Fruit fly (Drosophila melanogaster) whole organism, prepupa: ENCODE results near the gene RpL6.

Source experiments
- Blimp-1 ChIP-seq: fragments of 200-800 bp; sonication (Bioruptor generic); optimal IDR thresholded peaks from 3 replicates; lab custom pipeline; 2017; ENCODE audit warnings: missing biosample characterization, missing genetic modification characterization, mild to moderate bottlenecking, moderate library complexity, missing genetic modification reagents
- CG10669 ChIP-seq: fragments of 200-800 bp; sonication (Bioruptor generic); optimal IDR thresholded peaks from 3 replicates; lab custom pipeline; 2018; ENCODE audit warnings: missing biosample characterization, mild to moderate bottlenecking, missing genetic modification characterization, moderate library complexity
- CG11294 ChIP-seq: fragments of 200-800 bp; sonication (Bioruptor generic); IDR thresholded peaks from 2 replicates; pipeline ENCODE4 v1.3.6; 2022; ENCODE audit warnings: missing biosample characterization, missing genetic modification characterization
- CG11762 ChIP-seq: fragments of 200-800 bp; sonication (Bioruptor generic); optimal IDR thresholded peaks from 3 replicates; lab custom pipeline; 2016; ENCODE audit warnings: missing biosample characterization, missing genetic modification characterization; ENCODE audit not compliant: insufficient read depth
- CG1621 ChIP-seq: fragments of 200-800 bp; sonication (Bioruptor generic); optimal IDR thresholded peaks from 3 replicates; lab custom pipeline; 2018; ENCODE audit warnings: missing biosample characterization, mild to moderate bottlenecking, missing genetic modification characterization
- CG16779 ChIP-seq: fragments of 200-800 bp; sonication (Bioruptor generic); optimal IDR thresholded peaks from 3 replicates; lab custom pipeline; 2017; ENCODE audit warnings: missing biosample characterization, mild to moderate bottlenecking, missing genetic modification characterization
- CG3032 ChIP-seq: fragments of 200-800 bp; optimal IDR thresholded peaks from 2 replicates; lab custom pipeline; 2019; ENCODE audit warnings: missing biosample characterization, mild to moderate bottlenecking, missing genetic modification characterization, moderate library complexity
- CG31627 ChIP-seq: fragments of 200-800 bp; sonication (Bioruptor generic); optimal IDR thresholded peaks from 3 replicates; lab custom pipeline; 2016; ENCODE audit warnings: missing biosample characterization, missing genetic modification characterization
- CG32006 ChIP-seq: fragments of 200-800 bp; sonication (Bioruptor generic); optimal IDR thresholded peaks from 3 replicates; lab custom pipeline; 2017; ENCODE audit warnings: missing biosample characterization, mild to moderate bottlenecking, missing genetic modification characterization
- CG34406 ChIP-seq: fragments of 200-800 bp; sonication (Bioruptor generic); optimal IDR thresholded peaks from 3 replicates; lab custom pipeline; 2016; ENCODE audit warnings: missing biosample characterization, missing genetic modification characterization
- CG3919 ChIP-seq: fragments of 200-800 bp; sonication (Bioruptor generic); optimal IDR thresholded peaks from 3 replicates; lab custom pipeline; 2016; ENCODE audit warnings: missing biosample characterization, missing genetic modification characterization
- CG4318 ChIP-seq: fragments of 200-800 bp; sonication (Bioruptor generic); optimal IDR thresholded peaks from 3 replicates; lab custom pipeline; 2017; ENCODE audit warnings: missing biosample characterization, mild to moderate bottlenecking, missing genetic modification characterization
- CG6163 ChIP-seq: fragments of 200-800 bp; sonication (Bioruptor generic); IDR thresholded peaks from 3 replicates; pipeline ENCODE4 v1.3.6; 2022; ENCODE audit warnings: missing biosample characterization, missing genetic modification characterization
- CG6276 ChIP-seq: fragments of 200-800 bp; sonication (Bioruptor generic); optimal IDR thresholded peaks from 2 replicates; lab custom pipeline; 2017; ENCODE audit warnings: missing biosample characterization, mild to moderate bottlenecking, missing genetic modification characterization
- CG6808 ChIP-seq: fragments of 200-800 bp; sonication (Bioruptor generic); optimal IDR thresholded peaks from 3 replicates; lab custom pipeline; 2017; ENCODE audit warnings: missing biosample characterization, missing genetic modification characterization, mild to moderate bottlenecking, moderate library complexity, missing genetic modification reagents
- CG6854 ChIP-seq: fragments of 200-800 bp; sonication (Bioruptor generic); optimal IDR thresholded peaks from 2 replicates; lab custom pipeline; 2017; ENCODE audit warnings: missing biosample characterization, mild to moderate bottlenecking, missing genetic modification characterization
- CG7368 ChIP-seq: fragments of 200-800 bp; sonication (Bioruptor generic); optimal IDR thresholded peaks from 3 replicates; lab custom pipeline; 2016; ENCODE audit warnings: missing biosample characterization, missing genetic modification characterization
- CG8119 ChIP-seq: fragments of 200-800 bp; sonication (Bioruptor generic); IDR thresholded peaks from 3 replicates; pipeline ENCODE4 v1.3.6; 2022; ENCODE audit warnings: missing biosample characterization, missing genetic modification characterization
- CG8319 ChIP-seq: fragments of 200-800 bp; sonication (Bioruptor generic); optimal IDR thresholded peaks from 3 replicates; lab custom pipeline; 2016; ENCODE audit warnings: missing biosample characterization, missing genetic modification characterization
- CG8632 ChIP-seq: fragments of 200-800 bp; sonication (Bioruptor generic); optimal IDR thresholded peaks from 3 replicates; lab custom pipeline; 2016; ENCODE audit warnings: missing biosample characterization, missing genetic modification characterization
- CG9139 ChIP-seq: fragments of 200-800 bp; sonication (Bioruptor generic); optimal IDR thresholded peaks from 3 replicates; lab custom pipeline; 2017; ENCODE audit warnings: missing biosample characterization, mild to moderate bottlenecking, missing genetic modification characterization
- Eip75B ChIP-seq: fragments of 200-800 bp; sonication (Bioruptor generic); optimal IDR thresholded peaks from 3 replicates; lab custom pipeline; 2016; ENCODE audit warnings: missing biosample characterization, missing genetic modification characterization
- Eip93F ChIP-seq: fragments of 200-800 bp; sonication (Bioruptor generic); optimal IDR thresholded peaks from 2 replicates; lab custom pipeline; 2016; ENCODE audit warnings: missing biosample characterization, mild to moderate bottlenecking, missing genetic modification characterization
- Ets21C ChIP-seq: fragments of 200-800 bp; sonication (Bioruptor generic); optimal IDR thresholded peaks from 3 replicates; lab custom pipeline; 2016; ENCODE audit warnings: missing biosample characterization, missing genetic modification characterization
- Ets96B ChIP-seq: fragments of 200-800 bp; optimal IDR thresholded peaks from 2 replicates; lab custom pipeline; 2019; ENCODE audit warnings: missing biosample characterization, mild to moderate bottlenecking, missing genetic modification characterization, moderate library complexity
- Hr38 ChIP-seq: sonication (Bioruptor generic); optimal IDR thresholded peaks from 2 replicates; lab custom pipeline; 2016; ENCODE audit warnings: missing biosample characterization, missing genetic modification characterization
- Hr39 ChIP-seq: fragments of 200-800 bp; sonication (Bioruptor generic); optimal IDR thresholded peaks from 2 replicates; lab custom pipeline; 2016; ENCODE audit warnings: missing biosample characterization, missing genetic modification characterization
- Hr4 ChIP-seq: fragments of 200-800 bp; sonication (Bioruptor generic); optimal IDR thresholded peaks from 3 replicates; lab custom pipeline; 2016; ENCODE audit warnings: missing biosample characterization, missing genetic modification characterization
- Lpt ChIP-seq: fragments of 200-800 bp; sonication (Bioruptor generic); optimal IDR thresholded peaks from 3 replicates; lab custom pipeline; 2016; ENCODE audit warnings: missing biosample characterization, missing genetic modification characterization
- Met ChIP-seq: fragments of 200-800 bp; sonication (Bioruptor generic); optimal IDR thresholded peaks from 3 replicates; lab custom pipeline; 2016; ENCODE audit warnings: missing biosample characterization, missing genetic modification characterization
- OdsH ChIP-seq: fragments of 200-800 bp; sonication (Bioruptor generic); optimal IDR thresholded peaks from 3 replicates; lab custom pipeline; 2016; ENCODE audit warnings: missing biosample characterization, missing genetic modification characterization
- Smox ChIP-seq: fragments of 200-800 bp; sonication (Bioruptor generic); optimal IDR thresholded peaks from 3 replicates; lab custom pipeline; 2016; ENCODE audit warnings: missing biosample characterization, missing genetic modification characterization
- Sox102F ChIP-seq: fragments of 200-800 bp; sonication (Bioruptor generic); optimal IDR thresholded peaks from 2 replicates; lab custom pipeline; 2016; ENCODE audit warnings: missing biosample characterization, mild to moderate bottlenecking, missing genetic modification characterization
- Sox14 ChIP-seq: fragments of 200-800 bp; sonication (Bioruptor generic); optimal IDR thresholded peaks from 3 replicates; lab custom pipeline; 2016; ENCODE audit warnings: missing biosample characterization, missing genetic modification characterization
- Sox15 ChIP-seq: fragments of 200-800 bp; sonication (Bioruptor generic); optimal IDR thresholded peaks from 3 replicates; lab custom pipeline; 2016; ENCODE audit warnings: missing biosample characterization, missing genetic modification characterization
- achi ChIP-seq: fragments of 200-800 bp; sonication (Bioruptor generic); optimal IDR thresholded peaks from 3 replicates; lab custom pipeline; 2016; ENCODE audit warnings: missing biosample characterization, missing genetic modification characterization
- acj6 ChIP-seq: fragments of 200-800 bp; sonication (Bioruptor generic); optimal IDR thresholded peaks from 3 replicates; lab custom pipeline; 2016; ENCODE audit warnings: missing biosample characterization, missing genetic modification characterization
- cyc ChIP-seq: fragments of 200-800 bp; sonication (Bioruptor generic); optimal IDR thresholded peaks from 3 replicates; lab custom pipeline; 2016; ENCODE audit warnings: missing biosample characterization, missing genetic modification characterization
- dac ChIP-seq: fragments of 200-800 bp; sonication (Bioruptor generic); optimal IDR thresholded peaks from 2 replicates; lab custom pipeline; 2017; ENCODE audit warnings: missing biosample characterization, mild to moderate bottlenecking, missing genetic modification characterization
- dsx ChIP-seq: fragments of 200-800 bp; optimal IDR thresholded peaks from 3 replicates; lab custom pipeline; 2019; ENCODE audit warnings: missing biosample characterization, mild to moderate bottlenecking, missing genetic modification characterization, moderate library complexity; ENCODE audit not compliant: poor library complexity, severe bottlenecking
- eg ChIP-seq: fragments of 200-800 bp; sonication (Bioruptor generic); IDR thresholded peaks from 3 replicates; pipeline ENCODE4 v1.3.6; 2022; ENCODE audit warnings: missing biosample characterization, missing genetic modification characterization
- esn ChIP-seq: fragments of 200-800 bp; sonication (Bioruptor generic); optimal IDR thresholded peaks from 2 replicates; lab custom pipeline; 2016; ENCODE audit warnings: missing biosample characterization, mild to moderate bottlenecking, missing genetic modification characterization, moderate library complexity
- fd59A ChIP-seq: fragments of 200-800 bp; sonication (Bioruptor generic); optimal IDR thresholded peaks from 2 replicates; lab custom pipeline; 2017; ENCODE audit warnings: missing biosample characterization, mild to moderate bottlenecking, missing genetic modification characterization, missing genetic modification reagents
- fd85E ChIP-seq: fragments of 200-800 bp; sonication (Bioruptor generic); optimal IDR thresholded peaks from 3 replicates; lab custom pipeline; 2016; ENCODE audit warnings: missing biosample characterization, missing genetic modification characterization
- fkh ChIP-seq: fragments of 200-800 bp; sonication (Bioruptor generic); optimal IDR thresholded peaks from 3 replicates; lab custom pipeline; 2017; ENCODE audit warnings: missing biosample characterization, mild to moderate bottlenecking, missing genetic modification characterization, moderate library complexity
- lz ChIP-seq: fragments of 200-800 bp; sonication (Bioruptor generic); optimal IDR thresholded peaks from 3 replicates; lab custom pipeline; 2016; ENCODE audit warnings: missing biosample characterization, missing genetic modification characterization
- pdm3 ChIP-seq: fragments of 200-800 bp; sonication (Bioruptor generic); optimal IDR thresholded peaks from 3 replicates; lab custom pipeline; 2016; ENCODE audit warnings: missing biosample characterization, missing genetic modification characterization
- salr ChIP-seq, 2 experiments: fragments of 200-800 bp; sonication (Bioruptor generic); optimal IDR thresholded peaks; 3 replicates each; lab custom pipeline; 2016 to 2018; ENCODE audit warnings: missing biosample characterization in 2 of 2, missing genetic modification characterization in 2 of 2, mild to moderate bottlenecking in 1 of 2
- spab ChIP-seq: fragments of 200-800 bp; sonication (Bioruptor generic); optimal IDR thresholded peaks from 2 replicates; lab custom pipeline; 2017; ENCODE audit warnings: missing biosample characterization, mild to moderate bottlenecking, missing genetic modification characterization, missing genetic modification reagents
- ss ChIP-seq, 2 experiments: fragments of 200-800 bp; sonication (Bioruptor generic); optimal IDR thresholded peaks; 2 replicates in 1 of 2; 3 replicates in 1 of 2; lab custom pipeline; 2017 to 2018; ENCODE audit warnings: mild to moderate bottlenecking in 2 of 2, missing biosample characterization in 2 of 2, missing genetic modification characterization in 2 of 2, moderate library complexity in 1 of 2
- svp ChIP-seq: fragments of 200-800 bp; sonication (Bioruptor generic); peaks from one replicate; lab custom pipeline; 2016; ENCODE audit warnings: missing biosample characterization, missing genetic modification characterization
- topi ChIP-seq: fragments of 200-800 bp; sonication (Bioruptor generic); optimal IDR thresholded peaks from 3 replicates; lab custom pipeline; 2016; ENCODE audit warnings: missing biosample characterization, missing genetic modification characterization
- vri ChIP-seq: fragments of 200-800 bp; sonication (Bioruptor generic); optimal IDR thresholded peaks from 3 replicates; lab custom pipeline; 2016; ENCODE audit warnings: missing biosample characterization, mild to moderate bottlenecking, missing genetic modification characterization

RpL6 gene

dm6 chr3R:31636501-31636900, 40.5 kb upstream of the RpL6 start:
- TF ChIP-seq Eip93F (GFP tag; lab: Kevin White, UChicago) (no peak), Lpt (GFP tag; lab: Kevin White, UChicago) (no peak), lz (GFP tag; lab: Kevin White, UChicago) (no peak), CG31627 (GFP tag; lab: Kevin White, UChicago) (no peak), esn (GFP tag; lab: Kevin White, UChicago) (no peak), Hr38 (GFP tag; lab: Kevin White, UChicago) (no peak), CG16779 (no peak), Sox102F (GFP tag; lab: Kevin White, UChicago) (no peak), Sox15 (GFP tag; lab: Kevin White, UChicago) (no peak), salr (GFP tag; optimal IDR thresholded peaks at IDR 0.05; lab: Kevin White, UChicago) (no peak), pdm3 (GFP tag; lab: Kevin White, UChicago) (peak; percentile 3), Sox14 (GFP tag; lab: Kevin White, UChicago) (peak; percentile 1), CG6854 (GFP tag; lab: Kevin White, UChicago) (no peak), spab (GFP tag; lab: Kevin White, UChicago) (no peak), fd59A (GFP tag; lab: Kevin White, UChicago) (no peak), Met (GFP tag; lab: Kevin White, UChicago) (no peak), Eip75B (GFP tag; lab: Kevin White, UChicago) (no peak), fd85E (no peak), CG3919 (GFP tag; lab: Kevin White, UChicago) (peak; percentile 13), acj6 (GFP tag; lab: Kevin White, UChicago) (no peak), CG8632 (GFP tag; lab: Kevin White, UChicago) (no peak), CG6808 (GFP tag; lab: Kevin White, UChicago) (no peak), dac (no peak), CG6276 (GFP tag; lab: Kevin White, UChicago) (no peak), CG32006 (GFP tag; lab: Kevin White, UChicago) (peak; percentile 10), Hr39 (GFP tag; lab: Kevin White, UChicago) (peak; percentile 12), CG8319 (GFP tag; lab: Kevin White, UChicago) (no peak), ss (GFP tag; optimal IDR thresholded peaks at IDR 0.05; lab: Kevin White, UChicago) (no peak), CG6163 (GFP tag; lab: Robert Waterston, UW) (no peak), achi (no peak), Ets96B (tag; lab: Kevin White, UChicago) (no peak), Ets21C (GFP tag; lab: Kevin White, UChicago) (no peak), fkh (no peak), eg (GFP tag; lab: Robert Waterston, UW) (no peak), CG8119 (GFP tag; lab: Robert Waterston, UW) (no peak), Blimp-1 (GFP tag; lab: Kevin White, UChicago) (no peak), CG34406 (no peak), CG4318 (GFP tag; lab: Kevin White, UChicago) (no peak), svp (GFP tag; lab: Kevin White, UChicago) (no peak), CG7368 (GFP tag; lab: Kevin White, UChicago) (no peak), CG11762 (GFP tag; lab: Kevin White, UChicago) (no peak), OdsH (GFP tag; lab: Kevin White, UChicago) (peak; percentile 26), dsx (no peak), CG11294 (GFP tag; lab: Robert Waterston, UW) (no peak), CG3032 (tag; lab: Kevin White, UChicago) (no peak), topi (GFP tag; lab: Kevin White, UChicago) (no peak), CG10669 (GFP tag; lab: Kevin White, UChicago) (peak; percentile 3), cyc (no peak), vri (GFP tag; lab: Kevin White, UChicago) (no peak), Hr4 (GFP tag; lab: Kevin White, UChicago) (peak; percentile 1), CG9139 (GFP tag; lab: Kevin White, UChicago) (no peak), CG1621 (tag; lab: Kevin White, UChicago) (no peak), Smox (GFP tag; lab: Kevin White, UChicago) (peak; percentile 2)
